Worm (Caenorhabditis elegans): ENCODE measurements around the gene F09E10.1.
A peak's percentile ranks its signal among the peaks of the same experiment; 100 is the strongest.

- no peak for TF ChIP-seq lin-13 (GFP tag; optimal IDR thresholded peaks at IDR 0.05)
- no peak for TF ChIP-seq ztf-11 (tag; optimal IDR thresholded peaks at IDR 0.05)
- TF ChIP-seq unc-62 (GFP tag; optimal IDR thresholded peaks at IDR 0.05): no peak
- TF ChIP-seq mab-5 (tag; optimal IDR thresholded peaks at IDR 0.05): peak; percentile 22
- TF ChIP-seq F13H6.1 (tag; optimal IDR thresholded peaks at IDR 0.05): peak; percentile 70
Observed at ce11 chrX:1524559-1524958, 22.0 kb downstream of the F09E10.1 start.
